Worm (Caenorhabditis elegans) whole organism, L2 larva: ENCODE measurements around the gene twk-4.

ENCODE experiments used
- C34F6.9 ChIP-seq: fragments of 150-350 bp; optimal IDR thresholded peaks from 2 replicates; lab custom pipeline; 2014; ENCODE audit warnings: missing biosample characterization, missing genetic modification characterization
- F13H6.1 ChIP-seq: sonication (generic microtip); optimal IDR thresholded peaks from 2 replicates; lab custom pipeline; 2016; ENCODE audit warnings: missing genetic modification characterization, missing compliant biosample characterization
- Y55F3AM.14 ChIP-seq: fragments of 200-800 bp; sonication (Bioruptor generic); optimal IDR thresholded peaks from 2 replicates; lab custom pipeline; 2018; ENCODE audit warnings: mild to moderate bottlenecking, missing genetic modification characterization, missing compliant biosample characterization
- ZK546.5 ChIP-seq: sonication (generic microtip); optimal IDR thresholded peaks from 2 replicates; lab custom pipeline; 2017; ENCODE audit warnings: missing biosample characterization, missing genetic modification characterization
- alr-1 ChIP-seq: fragments of 150-350 bp; optimal IDR thresholded peaks from 2 replicates; lab custom pipeline; 2014; ENCODE audit warnings: missing biosample characterization, missing genetic modification characterization
- aly-2 ChIP-seq: fragments of 150-350 bp; optimal IDR thresholded peaks from 2 replicates; lab custom pipeline; 2014; ENCODE audit warnings: missing biosample characterization, missing genetic modification characterization
- ama-1 ChIP-seq: fragments of 150-350 bp; optimal IDR thresholded peaks from 2 replicates; lab custom pipeline; 2018; ENCODE audit warnings: inconsistent platforms
- blmp-1 ChIP-seq: sonication (generic microtip); optimal IDR thresholded peaks from 2 replicates; lab custom pipeline; 2017; ENCODE audit warnings: missing genetic modification characterization, mild to moderate bottlenecking, missing compliant biosample characterization, antibody characterized with exemption, moderate library complexity; ENCODE audit not compliant: insufficient read depth
- crh-2 ChIP-seq: sonication (generic microtip); optimal IDR thresholded peaks from 2 replicates; lab custom pipeline; 2017; ENCODE audit warnings: missing biosample characterization, missing genetic modification characterization
- dmd-4 ChIP-seq: sonication (generic microtip); optimal IDR thresholded peaks from 2 replicates; lab custom pipeline; 2017; ENCODE audit warnings: missing biosample characterization, missing genetic modification characterization
- egl-27 ChIP-seq: sonication (generic microtip); optimal IDR thresholded peaks from 3 replicates; lab custom pipeline; 2017; ENCODE audit warnings: missing biosample characterization, missing genetic modification reagents, missing genetic modification characterization
- elt-1 ChIP-seq: fragments of 150-350 bp; optimal IDR thresholded peaks from 2 replicates; lab custom pipeline; 2014; ENCODE audit warnings: missing biosample characterization, missing genetic modification characterization
- elt-3 ChIP-seq: sonication (generic microtip); optimal IDR thresholded peaks from 2 replicates; lab custom pipeline; 2017; ENCODE audit warnings: missing biosample characterization, missing genetic modification characterization
- fos-1 ChIP-seq: fragments of 150-350 bp; optimal IDR thresholded peaks from 2 replicates; lab custom pipeline; 2014; ENCODE audit warnings: missing biosample characterization, missing genetic modification characterization
- gmeb-1 ChIP-seq: fragments of 150-350 bp; optimal IDR thresholded peaks from 2 replicates; lab custom pipeline; 2014; ENCODE audit warnings: missing biosample characterization, missing genetic modification characterization
- lin-11 ChIP-seq: fragments of 150-350 bp; sonication (generic microtip); optimal IDR thresholded peaks from 2 replicates; lab custom pipeline; 2014; ENCODE audit warnings: missing biosample characterization, missing genetic modification characterization, inconsistent platforms, mixed read lengths
- lsy-2 ChIP-seq, 2 experiments: fragments of 150-350 bp in 1 of 2; sonication (generic microtip) in 1 of 2; optimal IDR thresholded peaks; 2 replicates each; lab custom pipeline; 2014 to 2017; ENCODE audit warnings: missing biosample characterization in 2 of 2, missing genetic modification characterization in 2 of 2
- mab-5 ChIP-seq: fragments of 150-350 bp; optimal IDR thresholded peaks from 2 replicates; lab custom pipeline; 2014; ENCODE audit warnings: missing biosample characterization, missing genetic modification characterization
- mbf-1 ChIP-seq: sonication (generic microtip); optimal IDR thresholded peaks from 2 replicates; lab custom pipeline; 2017; ENCODE audit warnings: missing biosample characterization, missing genetic modification characterization
- mdl-1 ChIP-seq, 2 experiments: fragments of 150-350 bp in 1 of 2; sonication (generic microtip) in 1 of 2; optimal IDR thresholded peaks; 2 replicates each; lab custom pipeline; 2017; ENCODE audit warnings: missing biosample characterization in 2 of 2, missing genetic modification characterization in 2 of 2
- nhr-11 ChIP-seq: fragments of 150-350 bp; optimal IDR thresholded peaks from 2 replicates; lab custom pipeline; 2014; ENCODE audit warnings: missing biosample characterization, missing genetic modification characterization
- nhr-12 ChIP-seq: fragments of 150-350 bp; optimal IDR thresholded peaks from 2 replicates; lab custom pipeline; 2014; ENCODE audit warnings: missing biosample characterization, missing genetic modification characterization
- nhr-129 ChIP-seq: fragments of 150-350 bp; optimal IDR thresholded peaks from 2 replicates; lab custom pipeline; 2014; ENCODE audit warnings: missing biosample characterization, missing genetic modification characterization
- nhr-21 ChIP-seq: fragments of 150-350 bp; optimal IDR thresholded peaks from 2 replicates; lab custom pipeline; 2014; ENCODE audit warnings: missing biosample characterization, missing genetic modification characterization
- nhr-23 ChIP-seq: fragments of 150-350 bp; optimal IDR thresholded peaks from 2 replicates; lab custom pipeline; 2014; ENCODE audit warnings: missing biosample characterization, missing genetic modification reagents, missing genetic modification characterization
- nhr-237 ChIP-seq: fragments of 150-350 bp; optimal IDR thresholded peaks from 2 replicates; lab custom pipeline; 2014; ENCODE audit warnings: missing biosample characterization, missing genetic modification characterization
- nhr-25 ChIP-seq: fragments of 150-350 bp; sonication (generic microtip); optimal IDR thresholded peaks from 3 replicates; lab custom pipeline; 2014; ENCODE audit warnings: missing biosample characterization, missing genetic modification characterization
- nhr-6 ChIP-seq: fragments of 150-350 bp; optimal IDR thresholded peaks from 2 replicates; lab custom pipeline; 2014; ENCODE audit warnings: missing biosample characterization, missing genetic modification characterization
- peb-1 ChIP-seq: fragments of 150-350 bp; optimal IDR thresholded peaks from 2 replicates; lab custom pipeline; 2014; ENCODE audit warnings: missing biosample characterization, missing genetic modification characterization
- sem-4 ChIP-seq: fragments of 150-350 bp; optimal IDR thresholded peaks from 2 replicates; lab custom pipeline; 2014; ENCODE audit warnings: missing biosample characterization, missing genetic modification reagents, missing genetic modification characterization
- skn-1 ChIP-seq: sonication (generic microtip); optimal IDR thresholded peaks from 2 replicates; lab custom pipeline; 2017; ENCODE audit warnings: missing biosample characterization, missing genetic modification characterization
- sma-3 ChIP-seq: sonication (generic microtip); optimal IDR thresholded peaks from 2 replicates; lab custom pipeline; 2016; ENCODE audit warnings: missing genetic modification reagents, missing genetic modification characterization, missing compliant biosample characterization
- sma-9 ChIP-seq, 2 experiments: fragments of 150-350 bp in 1 of 2; sonication (generic microtip) in 1 of 2; optimal IDR thresholded peaks; 2 replicates each; lab custom pipeline; 2014 to 2016; ENCODE audit warnings: missing genetic modification characterization in 2 of 2, mild to moderate bottlenecking in 1 of 2, missing biosample characterization in 1 of 2, missing compliant biosample characterization in 1 of 2, missing genetic modification reagents in 1 of 2, moderate library complexity in 1 of 2
- unc-39 ChIP-seq: fragments of 150-350 bp; optimal IDR thresholded peaks from 2 replicates; lab custom pipeline; 2014; ENCODE audit warnings: missing biosample characterization, missing genetic modification characterization
- unc-55 ChIP-seq: fragments of 150-350 bp; sonication (generic microtip); optimal IDR thresholded peaks from 3 replicates; lab custom pipeline; 2014; ENCODE audit warnings: missing biosample characterization, missing genetic modification reagents, missing genetic modification characterization
- zag-1 ChIP-seq: fragments of 150-350 bp; optimal IDR thresholded peaks from 2 replicates; lab custom pipeline; 2014; ENCODE audit warnings: missing biosample characterization, missing genetic modification characterization
- ztf-11 ChIP-seq: sonication (generic microtip); optimal IDR thresholded peaks from 2 replicates; lab custom pipeline; 2017; ENCODE audit warnings: missing biosample characterization, missing genetic modification characterization

The twk-4 gene

DNA sequence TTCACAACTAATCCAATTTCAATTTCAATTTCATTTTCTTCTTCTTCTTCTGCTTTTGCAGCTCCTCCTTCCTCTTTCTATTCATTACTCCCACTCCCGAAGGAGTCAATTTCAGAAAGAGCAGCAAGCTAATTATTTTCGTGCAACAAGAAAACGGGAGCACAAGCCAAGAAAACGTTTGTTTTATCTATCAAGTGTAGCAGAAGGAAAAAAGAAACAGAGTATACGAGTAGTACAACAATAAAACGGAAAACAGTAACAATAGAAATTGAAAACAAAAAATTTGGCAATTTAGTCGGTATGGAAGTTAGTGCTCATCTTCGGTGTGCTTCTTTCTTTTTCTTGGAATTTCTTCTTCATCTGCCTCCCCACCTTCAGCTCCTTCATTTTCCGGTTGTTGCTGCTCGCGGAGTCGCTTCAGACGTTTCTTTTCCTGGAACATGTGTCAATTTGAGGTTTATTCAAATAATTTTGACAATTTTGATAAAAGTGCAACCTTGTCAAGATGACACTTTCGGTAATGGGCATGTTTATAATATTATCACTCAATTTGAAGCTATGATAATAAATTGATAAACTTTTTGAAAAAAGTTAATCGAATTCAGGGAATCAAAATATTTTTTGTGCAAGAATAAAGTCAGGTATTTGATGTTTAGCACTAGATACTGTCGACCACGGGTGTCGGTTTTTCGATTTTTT lies 28.2 kb downstream of the twk-4 start, which contains the start of gene W07A12.8:
Gene W07A12.8 (minus strand): TSS at position 51 of the 699 bp plus-strand sequence.
- TF ChIP-seq fos-1 (tag; lab: Kevin White, UChicago) (peak; percentile 57), nhr-237 (no peak), ztf-11 (no peak)

DNA sequence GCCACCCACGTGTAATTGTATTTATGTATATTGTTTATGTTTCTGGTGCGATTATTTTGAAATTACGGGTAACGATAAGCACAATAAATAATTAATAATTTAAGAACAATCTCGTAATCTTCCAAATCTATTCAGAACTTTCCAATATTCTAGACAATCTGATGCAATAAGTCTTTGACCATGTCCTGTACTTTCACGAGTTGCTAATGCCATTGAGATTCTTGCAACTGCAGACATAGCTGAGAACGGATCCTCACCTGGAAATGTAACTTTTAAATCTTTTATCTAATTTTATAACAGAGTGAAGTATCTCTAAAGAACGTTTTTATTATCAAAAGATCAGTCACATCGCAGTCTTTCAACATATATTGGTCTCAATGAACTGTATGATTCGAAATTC lies 30.7 kb downstream of the twk-4 start:
- TF ChIP-seq aly-2 (tag; lab: Kevin White, UChicago) (no peak), ama-1 (lab: Kevin White, UChicago) (peak; percentile 60)

DNA sequence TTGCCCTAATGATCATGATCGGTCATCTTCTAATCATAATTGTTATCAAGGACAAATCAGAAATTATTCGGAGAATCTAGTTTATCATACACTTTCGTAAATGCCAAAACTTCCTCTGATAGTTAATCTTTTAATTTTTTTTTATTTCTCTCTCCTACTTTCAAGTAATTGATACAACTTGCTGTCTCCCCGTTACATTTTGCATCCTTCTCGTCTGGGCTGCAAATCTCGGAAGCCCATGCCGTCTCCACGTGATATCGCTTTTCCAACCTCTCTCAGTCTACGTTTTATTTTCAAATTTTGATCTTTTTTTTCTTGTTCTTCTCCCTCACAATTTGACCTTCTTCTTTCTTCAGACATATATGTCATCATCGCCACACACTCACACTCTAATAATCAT lies 33.1 kb downstream of the twk-4 start, which contains the start of gene rhy-1:
Gene rhy-1 (plus strand): TSS at position 357 of the 400 bp plus-strand sequence.
- peak; percentile 10 for TF ChIP-seq sma-3 (GFP tag; lab: Kevin White, UChicago)
- peak; percentile 1 for TF ChIP-seq blmp-1 (tag; lab: Kevin White, UChicago)
- TF ChIP-seq crh-2, result no peak
- no peak for TF ChIP-seq Y55F3AM.14 (GFP tag; lab: Kevin White, UChicago)
- peak; percentile 62 for TF ChIP-seq sma-9 (GFP tag; optimal IDR thresholded peaks at IDR 0.05; lab: Kevin White, UChicago)
- no peak for TF ChIP-seq sma-9 (tag; optimal IDR thresholded peaks at IDR 0.05; lab: Kevin White, UChicago)
- peak; percentile 64 for TF ChIP-seq nhr-25 (tag; lab: Kevin White, UChicago)
- TF ChIP-seq, all 48 proteins: peak for 4

DNA sequence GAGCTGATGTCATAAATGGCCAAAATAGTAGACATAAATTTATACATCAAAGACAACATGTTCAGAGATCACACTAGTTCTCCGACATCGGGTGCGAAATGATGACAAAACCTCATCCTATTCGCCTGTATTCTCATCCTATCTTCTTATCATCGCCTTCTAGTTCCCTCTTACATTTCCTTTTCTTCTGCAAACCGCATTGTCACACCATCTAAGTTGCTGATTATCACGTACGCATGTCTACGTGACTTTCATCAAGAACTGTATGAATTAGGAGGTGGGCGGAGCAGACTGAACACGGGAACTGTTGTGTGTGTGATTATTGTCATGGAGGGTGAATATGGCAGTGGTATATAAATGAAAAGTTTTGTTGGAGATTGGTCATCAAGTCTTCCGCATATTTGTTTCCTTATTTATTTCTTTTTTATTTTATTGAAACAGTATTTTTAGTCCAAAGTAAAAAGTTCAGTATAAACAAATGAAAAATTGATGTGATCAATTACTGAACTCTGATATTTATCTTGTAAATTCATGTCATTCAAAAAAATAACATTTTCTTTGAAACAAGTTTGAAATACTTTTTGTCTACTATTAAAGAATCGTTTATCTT lies 33.8 kb downstream of the twk-4 start:
- TF ChIP-seq sma-3 (GFP tag; lab: Kevin White, UChicago) (peak; percentile 85), fos-1 (tag; lab: Kevin White, UChicago) (peak; percentile 72), nhr-21 (tag; lab: Kevin White, UChicago) (peak; percentile 89), nhr-23 (tag; lab: Kevin White, UChicago) (no peak), elt-3 (no peak), gmeb-1 (tag; lab: Kevin White, UChicago) (peak; percentile 38), lin-11 (tag; lab: Kevin White, UChicago) (no peak), crh-2 (peak; percentile 4), alr-1 (tag; lab: Kevin White, UChicago) (no peak), nhr-25 (tag; lab: Kevin White, UChicago) (peak; percentile 26), dmd-4 (tag; lab: Kevin White, UChicago) (no peak), nhr-129 (tag; lab: Kevin White, UChicago) (peak; percentile 52), skn-1 (tag; lab: Kevin White, UChicago) (peak; percentile 72), ztf-11 (no peak), sma-9 (GFP tag; optimal IDR thresholded peaks at IDR 0.05; lab: Kevin White, UChicago) (peak; percentile 90), sma-9 (tag; optimal IDR thresholded peaks at IDR 0.05; lab: Kevin White, UChicago) (no peak), nhr-12 (tag; lab: Kevin White, UChicago) (no peak), blmp-1 (tag; lab: Kevin White, UChicago) (peak; percentile 40)
- TF ChIP-seq, all 48 proteins: peak for 10

DNA sequence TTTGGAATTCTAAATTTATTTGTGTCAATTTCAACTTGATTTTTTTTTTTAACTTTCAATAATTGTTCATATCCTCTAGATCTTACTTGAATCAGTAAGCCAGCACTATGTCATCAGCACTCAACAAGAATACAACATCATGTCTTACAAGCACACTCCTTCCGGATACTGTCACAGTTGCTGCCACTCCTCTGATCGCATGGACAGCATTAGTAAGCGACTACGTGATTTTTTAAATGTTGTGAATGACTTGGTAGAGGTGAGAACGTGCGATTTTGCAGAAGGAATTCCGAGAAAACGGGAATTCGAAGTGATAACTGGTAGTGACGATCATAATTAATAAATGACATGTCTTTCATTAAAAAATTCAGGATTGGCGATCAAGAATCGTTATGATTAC lies 36.1 kb downstream of the twk-4 start, which contains the start of gene oac-54:
Gene oac-54 (plus strand): TSS at position 83 of the 400 bp plus-strand sequence.
- no peak for TF ChIP-seq mab-5 (tag; lab: Kevin White, UChicago)
- TF ChIP-seq blmp-1 (tag; lab: Kevin White, UChicago), result no peak
- no peak for TF ChIP-seq crh-2
- no peak for TF ChIP-seq ZK546.5 (tag; lab: Kevin White, UChicago)
- TF ChIP-seq sem-4 (tag; lab: Kevin White, UChicago), result no peak
- TF ChIP-seq, all 48 proteins: peak for 0

DNA sequence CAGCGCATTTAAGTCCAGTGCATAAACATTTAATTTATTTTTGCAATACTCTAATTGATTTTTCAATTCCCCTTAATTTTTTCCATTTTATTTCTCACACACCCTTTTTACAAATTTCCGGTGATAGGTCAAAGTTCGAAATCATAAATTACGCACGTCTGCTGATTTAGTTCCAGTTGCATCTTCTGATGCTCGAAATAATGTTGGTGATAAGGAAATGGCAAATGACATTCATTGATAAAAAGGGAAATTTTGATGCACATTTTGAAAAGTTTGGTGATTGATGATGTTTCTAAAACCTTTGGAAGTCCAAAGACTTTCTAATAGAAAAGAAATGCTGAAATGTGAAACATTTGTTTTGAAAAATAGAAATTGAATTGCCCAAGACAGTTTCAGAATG lies 37.0 kb downstream of the twk-4 start:
- TF ChIP-seq zag-1 (tag; lab: Kevin White, UChicago) (no peak), ztf-11 (no peak), mbf-1 (tag; lab: Kevin White, UChicago) (no peak), mdl-1 (tag; optimal IDR thresholded peaks at IDR 0.05; lab: Kevin White, UChicago) (no peak), aly-2 (tag; lab: Kevin White, UChicago) (no peak), skn-1 (tag; lab: Kevin White, UChicago) (no peak), gmeb-1 (tag; lab: Kevin White, UChicago) (peak; percentile 1), nhr-129 (tag; lab: Kevin White, UChicago) (peak; percentile 70), nhr-11 (tag; lab: Kevin White, UChicago) (no peak), Y55F3AM.14 (GFP tag; lab: Kevin White, UChicago) (no peak), C34F6.9 (no peak), mab-5 (tag; lab: Kevin White, UChicago) (no peak), nhr-23 (tag; lab: Kevin White, UChicago) (no peak), ama-1 (lab: Kevin White, UChicago) (no peak), nhr-6 (tag; lab: Kevin White, UChicago) (no peak), fos-1 (tag; lab: Kevin White, UChicago) (peak; percentile 97), blmp-1 (tag; lab: Kevin White, UChicago) (no peak), lin-11 (tag; lab: Kevin White, UChicago) (no peak), alr-1 (tag; lab: Kevin White, UChicago) (no peak), unc-39 (tag; lab: Kevin White, UChicago) (no peak), F13H6.1 (tag; lab: Kevin White, UChicago) (no peak), crh-2 (peak; percentile 56), egl-27 (tag; lab: Kevin White, UChicago) (no peak), elt-1 (tag; lab: Kevin White, UChicago) (no peak), peb-1 (tag; lab: Kevin White, UChicago) (no peak), unc-55 (no peak), lsy-2 (tag; optimal IDR thresholded peaks at IDR 0.05; lab: Kevin White, UChicago) (no peak)
